Fruit fly (Drosophila melanogaster): ENCODE measurements around the gene ChAT.
A peak's percentile ranks its signal among the peaks of the same experiment; 100 is the strongest.

The ChAT gene

dm6 chr3R:18741027-18741843, 35.9 kb downstream of the ChAT start (continued):
- peak; percentile 91 for TF ChIP-seq CG1024 (GFP tag; IDR thresholded peaks at IDR 0.05)
- peak; percentile 85 for TF ChIP-seq ash1 (GFP tag; optimal IDR thresholded peaks at IDR 0.05)
- no peak for TF ChIP-seq amos (GFP tag; IDR thresholded peaks at IDR 0.05; ENCODE audit: partially characterized antibody)
- no peak for TF ChIP-seq nerfin-2 (GFP tag; IDR thresholded peaks at IDR 0.05; ENCODE audit: partially characterized antibody)
- peak; percentile 96 for TF ChIP-seq Ptx1 (GFP tag; IDR thresholded peaks at IDR 0.05)
- peak; percentile 88 for TF ChIP-seq CG17802 (tag; optimal IDR thresholded peaks at IDR 0.05)
- peak; percentile 96 for TF ChIP-seq CG9727 (GFP tag; optimal IDR thresholded peaks at IDR 0.05)
- peak; percentile 73 for TF ChIP-seq GATAe (GFP tag; conservative IDR thresholded peaks at IDR 0.05)
- TF ChIP-seq gro (GFP tag; optimal IDR thresholded peaks at IDR 0.05) = peak; percentile 89
- peak; percentile 92 for TF ChIP-seq croc (GFP tag; conservative IDR thresholded peaks at IDR 0.05)
- TF ChIP-seq CG5953 (GFP tag; IDR thresholded peaks at IDR 0.05) = peak; percentile 91
- peak; percentile 90 for TF ChIP-seq Dip3 (GFP tag; optimal IDR thresholded peaks at IDR 0.05)
- peak; percentile 94 for TF ChIP-seq CG18764 (GFP tag; optimal IDR thresholded peaks at IDR 0.05)
- TF ChIP-seq en (GFP tag; optimal IDR thresholded peaks at IDR 0.05) = peak; percentile 48
- peak; percentile 95 for TF ChIP-seq CG13775 (GFP tag; optimal IDR thresholded peaks at IDR 0.05)
- peak; percentile 94 for TF ChIP-seq CG12155 (GFP tag; optimal IDR thresholded peaks at IDR 0.05)
- TF ChIP-seq CG15696 (tag; optimal IDR thresholded peaks at IDR 0.05) = peak; percentile 79
- peak; percentile 82 for TF ChIP-seq slp2 (GFP tag; optimal IDR thresholded peaks at IDR 0.05)
- peak; percentile 36 for TF ChIP-seq CG9797 (GFP tag; optimal IDR thresholded peaks at IDR 0.05)
- TF ChIP-seq nom (GFP tag; optimal IDR thresholded peaks at IDR 0.05) = peak; percentile 72
- TF ChIP-seq CG3065 (GFP tag; optimal IDR thresholded peaks at IDR 0.05) = peak; percentile 80
- TF ChIP-seq nerfin-1 (tag; optimal IDR thresholded peaks at IDR 0.05) = peak; percentile 91
- peak; percentile 84 for TF ChIP-seq CG31365 (tag; optimal IDR thresholded peaks at IDR 0.05)

- no peak for TF ChIP-seq CG18619 (GFP tag; optimal IDR thresholded peaks at IDR 0.05)
- peak; percentile 42 for TF ChIP-seq CG18262 (tag; optimal IDR thresholded peaks at IDR 0.05)
- TF ChIP-seq ac (GFP tag; optimal IDR thresholded peaks at IDR 0.05) = no peak
- peak; percentile 64; the same call in 1 of the 2 replicates for TF ChIP-seq crol (GFP tag; IDR thresholded peaks at IDR 0.05)
- no peak for TF ChIP-seq Sin3A (optimal IDR thresholded peaks at IDR 0.05)
- peak; percentile 79 for TF ChIP-seq Med (GFP tag)
- no peak for TF ChIP-seq ara (GFP tag; IDR thresholded peaks at IDR 0.05)
- no peak for TF ChIP-seq Hand (GFP tag; optimal IDR thresholded peaks at IDR 0.05)
- no peak for TF ChIP-seq CG1603 (tag; optimal IDR thresholded peaks at IDR 0.05)
- TF ChIP-seq Lhr (GFP tag; optimal IDR thresholded peaks at IDR 0.05) = no peak
- no peak for TF ChIP-seq cwo (GFP tag; optimal IDR thresholded peaks at IDR 0.05)
- TF ChIP-seq CG8281 (tag; optimal IDR thresholded peaks at IDR 0.05) = no peak
- no peak for TF ChIP-seq CG7987 (GFP tag; optimal IDR thresholded peaks at IDR 0.05)
- peak; percentile 3 for TF ChIP-seq sima (GFP tag; optimal IDR thresholded peaks at IDR 0.05)
- peak; percentile 18 for TF ChIP-seq kay (GFP tag; optimal IDR thresholded peaks at IDR 0.05)
- TF ChIP-seq CG12236 (GFP tag; optimal IDR thresholded peaks at IDR 0.05) = no peak
- 0 out of 2 replicates have a peak, but pooled peaks have one; percentile 7 for TF ChIP-seq GATAe (GFP tag; conservative IDR thresholded peaks at IDR 0.05)
- TF ChIP-seq psq (GFP tag; optimal IDR thresholded peaks at IDR 0.05) = peak; percentile 11
- TF ChIP-seq grn (GFP tag; optimal IDR thresholded peaks at IDR 0.05) = peak; percentile 24
- no peak for TF ChIP-seq B-H1 (GFP tag; IDR thresholded peaks at IDR 0.05)
- TF ChIP-seq vnd (GFP tag; IDR thresholded peaks at IDR 0.05; ENCODE audit: partially characterized antibody) = no peak
- TF ChIP-seq Ets65A (GFP tag) = peak; percentile 85
- TF ChIP-seq CG31441 (GFP tag; IDR thresholded peaks at IDR 0.05) = peak; percentile 4; the same call in 1 of the 2 replicates
- peak; percentile 30 for TF ChIP-seq CG7556 (GFP tag; optimal IDR thresholded peaks at IDR 0.05)
- no peak for TF ChIP-seq pzg (GFP tag; optimal IDR thresholded peaks at IDR 0.05)
- TF ChIP-seq Vsx1 (GFP tag; optimal IDR thresholded peaks at IDR 0.05) = no peak
- no peak for TF ChIP-seq gem (tag; optimal IDR thresholded peaks at IDR 0.05)
- TF ChIP-seq unc-4 (GFP tag; IDR thresholded peaks at IDR 0.05; ENCODE audit: partially characterized antibody) = no peak
Measured at dm6 chr3R:18741844-18742187, 36.5 kb downstream of the ChAT start.

All from whole organism, embryonic.